Fruit fly (Drosophila melanogaster): ENCODE data around the gene CG15432.

- no peak for TF ChIP-seq CG8478 (optimal IDR thresholded peaks at IDR 0.05)
- TF ChIP-seq CTCF (optimal IDR thresholded peaks at IDR 0.05), result peak in 1 of 2 experiments; percentile 42
Observed at dm6 chr2L:4458119-4459056, 16.3 kb downstream of the CG15432 start, which contains the start of gene RpL27A.
